Worm (Caenorhabditis elegans): ENCODE results near the gene C17F4.7.
"Not testable (repeated sequence)": the region's sequence is repeated elsewhere in the genome, so short reads cannot be mapped to it uniquely, and the experiment has no call there.

Gene C17F4.7

ce11 chrII:3245836-3246235, at the start of gene C17F4.7:
Gene C17F4.7, minus strand, starts transcription at chrII:3246015.
- TF ChIP-seq nhr-10 (tag; optimal IDR thresholded peaks at IDR 0.05) (no peak), daf-16 (GFP tag; optimal IDR thresholded peaks at IDR 0.05) (no peak), daf-16 (tag; optimal IDR thresholded peaks at IDR 0.05) (peak; percentile 77), lin-38 (GFP tag; IDR thresholded peaks at IDR 0.05) (0 out of 2 replicates have a peak, but pooled peaks have one; percentile 12), nhr-102 (tag; optimal IDR thresholded peaks at IDR 0.05) (peak; percentile 41), mxl-3 (GFP tag; optimal IDR thresholded peaks at IDR 0.05) (peak; percentile 62), php-3 (GFP tag; IDR thresholded peaks at IDR 0.05) (peak; percentile 96), nhr-237 (tag; optimal IDR thresholded peaks at IDR 0.05) (no peak), pqm-1 (tag; optimal IDR thresholded peaks at IDR 0.05) (peak; percentile 84), fos-1 (tag; optimal IDR thresholded peaks at IDR 0.05) (no peak), ceh-82 (tag; optimal IDR thresholded peaks at IDR 0.05) (no peak), nhr-48 (tag; optimal IDR thresholded peaks at IDR 0.05) (peak; percentile 37), zag-1 (tag; optimal IDR thresholded peaks at IDR 0.05) (no peak), aly-2 (tag; optimal IDR thresholded peaks at IDR 0.05) (no peak), nhr-6 (tag; optimal IDR thresholded peaks at IDR 0.05) (no peak), jun-1 (tag; optimal IDR thresholded peaks at IDR 0.05) (peak; percentile 12), nhr-28 (tag; optimal IDR thresholded peaks at IDR 0.05) (peak; percentile 95), lim-7 (GFP tag; IDR thresholded peaks at IDR 0.05) (no peak), ctbp-1 (GFP tag; IDR thresholded peaks at IDR 0.05) (no peak), nhr-42 (GFP tag; IDR thresholded peaks at IDR 0.05) (no peak), dmd-6 (GFP tag; IDR thresholded peaks at IDR 0.05) (peak; percentile 92), mes-2 (tag; optimal IDR thresholded peaks at IDR 0.05; ENCODE audit: poor library complexity, severe bottlenecking) (peak; percentile 14), madf-5 (GFP tag; IDR thresholded peaks at IDR 0.05) (no peak), lin-1 (GFP tag; IDR thresholded peaks at IDR 0.05) (peak; percentile 77; the same call in 1 of the 2 replicates), aha-1 (tag) (peak; percentile 62), hlh-11 (tag; optimal IDR thresholded peaks at IDR 0.05) (peak; percentile 84), dve-1 (tag; optimal IDR thresholded peaks at IDR 0.05; ENCODE audit: insufficient read depth) (peak; percentile 87), hlh-30 (tag; optimal IDR thresholded peaks at IDR 0.05; ENCODE audit: insufficient read depth) (peak; percentile 2), tag-97 (GFP tag; IDR thresholded peaks at IDR 0.05) (no peak), nhr-76 (tag; optimal IDR thresholded peaks at IDR 0.05) (no peak), lin-39 (tag; optimal IDR thresholded peaks at IDR 0.05) (no peak), tra-1 (GFP tag; IDR thresholded peaks at IDR 0.05) (peak; percentile 66; the same call in 1 of the 2 replicates), unc-62 (GFP tag; optimal IDR thresholded peaks at IDR 0.05 in 1 of 2) (peak in 1 of 2 experiments; percentile 80), unc-62 (tag; optimal IDR thresholded peaks at IDR 0.05) (no peak), nhr-77 (tag; optimal IDR thresholded peaks at IDR 0.05) (peak; percentile 65)

- 0 out of 2 replicates have a peak, but pooled peaks have one; percentile 59 for TF ChIP-seq php-3 (GFP tag; IDR thresholded peaks at IDR 0.05)
- peak; percentile 52 for TF ChIP-seq nhr-28 (tag; optimal IDR thresholded peaks at IDR 0.05)
- peak; percentile 24 for TF ChIP-seq hlh-11 (tag; optimal IDR thresholded peaks at IDR 0.05)
- TF ChIP-seq dmd-6 (GFP tag; IDR thresholded peaks at IDR 0.05): peak; percentile 62
- TF ChIP-seq nhr-77 (tag; optimal IDR thresholded peaks at IDR 0.05): no peak
- peak; percentile 54 for TF ChIP-seq pqm-1 (tag; optimal IDR thresholded peaks at IDR 0.05)
- no peak for TF ChIP-seq daf-16 (GFP tag; optimal IDR thresholded peaks at IDR 0.05)
- TF ChIP-seq daf-16 (tag; optimal IDR thresholded peaks at IDR 0.05): peak; percentile 92
- no peak for TF ChIP-seq hmg-1.1 (GFP tag; IDR thresholded peaks at IDR 0.05)
Measured at ce11 chrII:3295193-3295592, 49.4 kb upstream of the C17F4.7 start, which contains the start of gene btb-17. Gene btb-17, plus strand, starts transcription at chrII:3295405.

- TF ChIP-seq ctbp-1 (GFP tag; IDR thresholded peaks at IDR 0.05); Y48G9A.11 (GFP tag; IDR thresholded peaks at IDR 0.05); hlh-11 (tag; optimal IDR thresholded peaks at IDR 0.05): not testable (repeated sequence)
Measured at ce11 chrII:3290544-3290943, 44.7 kb upstream of the C17F4.7 start, which contains the start of gene F39E9.14. Gene F39E9.14, minus strand, starts transcription at chrII:3290644.

Data from whole organism, L4 larva.